Worm (Caenorhabditis elegans) whole organism, L3 larva: ENCODE measurements around the gene T24C2.3.

Experiments used
- egl-5 ChIP-seq: fragments of 150-350 bp; optimal IDR thresholded peaks from 2 replicates; lab custom pipeline; 2017; ENCODE audit warnings: missing biosample characterization, missing genetic modification reagents, missing genetic modification characterization, inconsistent platforms
- lin-15B ChIP-seq: fragments of 150-350 bp; optimal IDR thresholded peaks from 2 replicates; lab custom pipeline; 2014; ENCODE audit warnings: missing biosample characterization, missing genetic modification characterization
- sea-2 ChIP-seq: fragments of 150-350 bp; sonication (generic microtip); optimal IDR thresholded peaks from 4 replicates; lab custom pipeline; 2014; ENCODE audit warnings: missing biosample characterization, missing genetic modification reagents, missing genetic modification characterization
- ztf-11 ChIP-seq: fragments of 150-350 bp; optimal IDR thresholded peaks from 2 replicates; lab custom pipeline; 2014; ENCODE audit warnings: missing biosample characterization, missing genetic modification characterization

DNA sequence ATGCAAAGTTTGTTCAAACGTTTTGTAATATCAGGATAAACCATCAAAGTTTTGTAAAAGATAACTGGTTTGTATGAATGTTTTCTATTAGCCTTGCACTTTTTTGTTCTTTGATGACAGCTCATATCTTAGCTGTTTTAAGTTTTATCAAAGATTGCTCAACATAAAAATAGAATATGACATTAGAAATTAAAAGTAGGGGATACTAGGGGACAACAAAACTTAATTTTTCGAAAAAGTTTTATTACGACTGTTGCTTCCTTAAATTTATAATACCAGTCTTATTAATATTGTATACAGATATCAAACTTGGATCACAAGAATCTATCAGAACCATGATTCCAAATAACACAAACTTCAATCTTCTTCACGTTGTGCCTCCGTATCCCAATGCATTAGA, 47.5 kb upstream of the T24C2.3 start, which contains the start of gene ztf-14:
- no peak for TF ChIP-seq egl-5 (tag; lab: Kevin White, UChicago)
- TF ChIP-seq sea-2 (GFP tag; lab: Kevin White, UChicago), result no peak
- no peak for TF ChIP-seq lin-15B (tag; lab: Kevin White, UChicago)
- TF ChIP-seq ztf-11 (tag; lab: Kevin White, UChicago), result no peak
